Fruit fly (Drosophila melanogaster) whole organism, wandering third instar larva: Measurements from ENCODE around the gene RhoGAP92B.

Source experiments
- CG32264 ChIP-seq: fragments of 200-800 bp; sonication (Bioruptor generic); optimal IDR thresholded peaks from 2 replicates; lab custom pipeline; 2016; ENCODE audit warnings: missing biosample characterization, missing genetic modification characterization
- CG9705 ChIP-seq: fragments of 200-800 bp; sonication (Bioruptor generic); optimal IDR thresholded peaks from 2 replicates; lab custom pipeline; 2018; ENCODE audit warnings: missing biosample characterization, mild to moderate bottlenecking, missing genetic modification characterization
- CrebA ChIP-seq: fragments of 200-800 bp; sonication (Bioruptor generic); optimal IDR thresholded peaks from 2 replicates; lab custom pipeline; 2016; ENCODE audit warnings: missing biosample characterization, mild to moderate bottlenecking, missing genetic modification characterization, borderline replicate concordance
- Dif ChIP-seq: fragments of 200-275, 200-300 bp; sonication (Bioruptor generic); optimal IDR thresholded peaks from 2 replicates; lab custom pipeline; 2018; ENCODE audit warnings: missing biosample characterization, missing genetic modification characterization; ENCODE audit not compliant: partially characterized antibody
- GATAd ChIP-seq: sonication (Bioruptor generic); optimal IDR thresholded peaks from 2 replicates; lab custom pipeline; 2016; ENCODE audit warnings: missing biosample characterization, missing genetic modification characterization
- HLH106 ChIP-seq: fragments of 200-800 bp; optimal IDR thresholded peaks from 3 replicates; lab custom pipeline; 2019; ENCODE audit warnings: missing biosample characterization, mild to moderate bottlenecking, missing genetic modification characterization, moderate library complexity
- Hr78 ChIP-seq: fragments of >200 bp; optimal IDR thresholded peaks from 2 replicates; lab custom pipeline; 2017; ENCODE audit warnings: missing biosample characterization, missing genetic modification characterization
- Hr83 ChIP-seq: fragments of 200-300 bp; sonication (Bioruptor generic); optimal IDR thresholded peaks from 2 replicates; lab custom pipeline; 2016; ENCODE audit warnings: missing biosample characterization, mild to moderate bottlenecking, missing genetic modification characterization, moderate library complexity; ENCODE audit not compliant: poor library complexity, severe bottlenecking
- Mio ChIP-seq: sonication (Bioruptor generic); optimal IDR thresholded peaks from 2 replicates; lab custom pipeline; 2016; ENCODE audit warnings: missing biosample characterization, missing genetic modification characterization
- Myc ChIP-seq: fragments of >200 bp; optimal IDR thresholded peaks from 2 replicates; lab custom pipeline; 2017
- N ChIP-seq: fragments of >200 bp; optimal IDR thresholded peaks from 2 replicates; lab custom pipeline; 2018; ENCODE audit warnings: missing biosample characterization, missing external identifiers, missing genetic modification characterization
- OdsH ChIP-seq: fragments of 200-800 bp; sonication (Bioruptor generic); optimal IDR thresholded peaks from 2 replicates; lab custom pipeline; 2016; ENCODE audit warnings: missing biosample characterization, mild to moderate bottlenecking, missing genetic modification characterization
- Rel ChIP-seq, 2 experiments: fragments of 200-800 bp; sonication (Bioruptor generic) in 1 of 2; optimal IDR thresholded peaks; 2 replicates in 1 of 2; 3 replicates in 1 of 2; lab custom pipeline; 2016 to 2019; ENCODE audit warnings: mild to moderate bottlenecking in 2 of 2, missing biosample characterization in 2 of 2, missing genetic modification characterization in 2 of 2, moderate library complexity in 1 of 2
- Sp1 ChIP-seq: fragments of 200-800 bp; sonication (Bioruptor generic); optimal IDR thresholded peaks from 3 replicates; lab custom pipeline; 2019; ENCODE audit warnings: missing biosample characterization, mild to moderate bottlenecking, missing genetic modification characterization, moderate library complexity
- Vsx2 ChIP-seq: fragments of 200-300, 225-300 bp; sonication (Bioruptor generic); optimal IDR thresholded peaks from 2 replicates; lab custom pipeline; 2018; ENCODE audit warnings: missing biosample characterization, missing genetic modification characterization; ENCODE audit not compliant: partially characterized antibody
- br ChIP-seq: fragments of 200-800 bp; sonication (Bioruptor generic); optimal IDR thresholded peaks from 2 replicates; lab custom pipeline; 2016; ENCODE audit warnings: missing biosample characterization, missing genetic modification characterization
- brk ChIP-seq: fragments of 200-800 bp; sonication (Bioruptor generic); optimal IDR thresholded peaks from 2 replicates; lab custom pipeline; 2016; ENCODE audit warnings: missing biosample characterization, mild to moderate bottlenecking, missing genetic modification characterization
- dmrt93B ChIP-seq: fragments of 200-800 bp; sonication (Bioruptor generic); optimal IDR thresholded peaks from 2 replicates; lab custom pipeline; 2018; ENCODE audit warnings: missing biosample characterization, mild to moderate bottlenecking, missing genetic modification characterization
- dsf ChIP-seq: sonication (Bioruptor generic); optimal IDR thresholded peaks from 2 replicates; lab custom pipeline; 2016; ENCODE audit warnings: missing biosample characterization, missing genetic modification characterization, borderline replicate concordance
- ey ChIP-seq: fragments of 200-800 bp; sonication (Bioruptor generic); optimal IDR thresholded peaks from 2 replicates; lab custom pipeline; 2016; ENCODE audit warnings: missing biosample characterization, missing genetic modification characterization
- foxo ChIP-seq, 2 experiments: fragments of 200-800 bp; sonication (Bioruptor generic); optimal IDR thresholded peaks; 2 replicates in 1 of 2; 3 replicates in 1 of 2; lab custom pipeline; 2016 to 2017; ENCODE audit warnings: missing biosample characterization in 2 of 2, missing genetic modification characterization in 2 of 2
- fru ChIP-seq: fragments of 200-800 bp; sonication (Bioruptor generic); optimal IDR thresholded peaks from 3 replicates; lab custom pipeline; 2016; ENCODE audit warnings: missing biosample characterization, mild to moderate bottlenecking, missing genetic modification characterization
- h ChIP-seq: fragments of 200-800 bp; sonication (Bioruptor generic); optimal IDR thresholded peaks from 3 replicates; lab custom pipeline; 2016; ENCODE audit warnings: missing biosample characterization, mild to moderate bottlenecking, missing genetic modification characterization
- jim ChIP-seq: fragments of 175-275, 200-325 bp; sonication (Bioruptor generic); optimal IDR thresholded peaks from 2 replicates; lab custom pipeline; 2016; ENCODE audit warnings: missing biosample characterization, mild to moderate bottlenecking, missing genetic modification characterization
- lola ChIP-seq: fragments of >200 bp; optimal IDR thresholded peaks from 2 replicates; lab custom pipeline; 2017; ENCODE audit warnings: missing biosample characterization, missing genetic modification characterization
- pan ChIP-seq: fragments of >200 bp; optimal IDR thresholded peaks from 2 replicates; lab custom pipeline; 2017
- psq ChIP-seq: fragments of 200-800 bp; sonication (Bioruptor generic); optimal IDR thresholded peaks from 3 replicates; lab custom pipeline; 2017; ENCODE audit warnings: missing biosample characterization, mild to moderate bottlenecking, missing genetic modification characterization, moderate library complexity
- rgr ChIP-seq: fragments of 200-800 bp; sonication (Bioruptor generic); optimal IDR thresholded peaks from 3 replicates; lab custom pipeline; 2016; ENCODE audit warnings: missing biosample characterization, mild to moderate bottlenecking, missing genetic modification characterization
- sv ChIP-seq: fragments of 200-800 bp; sonication (Bioruptor generic); optimal IDR thresholded peaks from 3 replicates; lab custom pipeline; 2016; ENCODE audit warnings: missing biosample characterization, missing genetic modification characterization
- usp ChIP-seq: fragments of >200 bp; optimal IDR thresholded peaks from 2 replicates; lab custom pipeline; 2017; ENCODE audit warnings: missing biosample characterization, missing genetic modification characterization
- woc ChIP-seq: sonication (Bioruptor generic); optimal IDR thresholded peaks from 2 replicates; lab custom pipeline; 2016; ENCODE audit warnings: missing biosample characterization, mild to moderate bottlenecking, missing genetic modification characterization

Gene RhoGAP92B

dm6 chr3R:19863979-19864775, 40.8 kb upstream of the RhoGAP92B start, which contains the start of the genes CG4572 and CG4686:
TSS of gene CG4572 (minus strand) at chr3R:19864393.
TSS of gene CG4686 (plus strand) at chr3R:19864496.
- TF ChIP-seq Dif: no peak
- no peak for TF ChIP-seq pan (lab: Kevin White, UChicago)
- TF ChIP-seq CG9705 (GFP tag; lab: Kevin White, UChicago): peak; percentile 82
- peak; percentile 66 for TF ChIP-seq Hr83 (GFP tag; lab: Kevin White, UChicago)
- TF ChIP-seq GATAd (GFP tag; lab: Kevin White, UChicago): no peak
- peak; percentile 95 for TF ChIP-seq HLH106 (tag; lab: Kevin White, UChicago)
- TF ChIP-seq rgr: peak; percentile 84
- TF ChIP-seq br (GFP tag; lab: Kevin White, UChicago): peak; percentile 87
- TF ChIP-seq Rel (GFP tag; optimal IDR thresholded peaks at IDR 0.05; lab: Kevin White, UChicago): no peak
- peak; percentile 95 for TF ChIP-seq Rel (tag; optimal IDR thresholded peaks at IDR 0.05; lab: Kevin White, UChicago)
- no peak for TF ChIP-seq brk (GFP tag; lab: Kevin White, UChicago)
- peak; percentile 81 for TF ChIP-seq ey
- TF ChIP-seq Vsx2 (GFP tag; lab: Kevin White, UChicago): no peak
- TF ChIP-seq woc (GFP tag; lab: Kevin White, UChicago): peak; percentile 89
- TF ChIP-seq Mio (GFP tag; lab: Kevin White, UChicago): no peak
- TF ChIP-seq dsf: peak; percentile 64
- peak; percentile 49 for TF ChIP-seq sv (GFP tag; lab: Kevin White, UChicago)
- peak; percentile 79 for TF ChIP-seq h
- TF ChIP-seq fru (GFP tag; lab: Kevin White, UChicago): peak; percentile 83
- TF ChIP-seq OdsH (GFP tag; lab: Kevin White, UChicago): peak; percentile 73
- no peak for TF ChIP-seq jim (GFP tag; lab: Kevin White, UChicago)
- peak; percentile 85 to 88 for TF ChIP-seq foxo (GFP tag; optimal IDR thresholded peaks at IDR 0.05; lab: Kevin White, UChicago)
- peak; percentile 31 for TF ChIP-seq CG32264 (GFP tag; lab: Kevin White, UChicago)
- TF ChIP-seq Hr78 (GFP tag; lab: Kevin White, UChicago): no peak
- TF ChIP-seq dmrt93B (GFP tag; lab: Kevin White, UChicago): peak; percentile 65
- peak; percentile 26 for TF ChIP-seq Myc (lab: Kevin White, UChicago)
- peak; percentile 85 for TF ChIP-seq psq (GFP tag; lab: Kevin White, UChicago)
- peak; percentile 83 for TF ChIP-seq Sp1 (GFP tag; lab: Kevin White, UChicago)

- TF ChIP-seq rgr (no peak), jim (GFP tag; lab: Kevin White, UChicago) (no peak), Mio (GFP tag; lab: Kevin White, UChicago) (no peak), Vsx2 (GFP tag; lab: Kevin White, UChicago) (no peak), HLH106 (tag; lab: Kevin White, UChicago) (no peak), N (GFP tag; lab: Kevin White, UChicago) (no peak), fru (GFP tag; lab: Kevin White, UChicago) (no peak), br (GFP tag; lab: Kevin White, UChicago) (no peak), woc (GFP tag; lab: Kevin White, UChicago) (no peak), lola (GFP tag; lab: Kevin White, UChicago) (no peak), usp (no peak), Sp1 (GFP tag; lab: Kevin White, UChicago) (no peak), dsf (no peak), brk (GFP tag; lab: Kevin White, UChicago) (no peak), Hr83 (GFP tag; lab: Kevin White, UChicago) (no peak), CrebA (no peak), psq (GFP tag; lab: Kevin White, UChicago) (no peak), pan (lab: Kevin White, UChicago) (no peak)
- TF ChIP-seq, all 38 proteins: peak for 0
Observed at dm6 chr3R:19873102-19873737, 31.7 kb upstream of the RhoGAP92B start.
